Worm (Caenorhabditis elegans) whole organism, L1 larva: ENCODE measurements around the gene wip-1.

ENCODE experiments used
- C16A3.4 ChIP-seq: fragments of 150-350 bp; optimal IDR thresholded peaks from 2 replicates; lab custom pipeline; 2014; ENCODE audit warnings: missing biosample characterization, missing genetic modification characterization
- Y116A8C.19 ChIP-seq: sonication (generic microtip); optimal IDR thresholded peaks from 2 replicates; lab custom pipeline; 2016; ENCODE audit warnings: missing compliant biosample characterization, missing genetic modification characterization, borderline replicate concordance
- aha-1 ChIP-seq: fragments of 150-350 bp; optimal IDR thresholded peaks from 2 replicates; lab custom pipeline; 2014; ENCODE audit warnings: missing biosample characterization, missing genetic modification characterization
- alr-1 ChIP-seq: fragments of 200-800 bp; sonication (Bioruptor generic); optimal IDR thresholded peaks from 2 replicates; lab custom pipeline; 2018; ENCODE audit warnings: borderline replicate concordance, mild to moderate bottlenecking, missing genetic modification characterization, missing compliant biosample characterization
- ama-1 ChIP-seq: fragments of 150-350 bp; optimal IDR thresholded peaks from 2 replicates; lab custom pipeline; 2014
- blmp-1 ChIP-seq: fragments of 150-350 bp; optimal IDR thresholded peaks from 2 replicates; lab custom pipeline; 2014; ENCODE audit warnings: missing biosample characterization, missing genetic modification characterization
- ceh-63 ChIP-seq: fragments of 200-800 bp; sonication (Bioruptor generic); optimal IDR thresholded peaks from 2 replicates; lab custom pipeline; 2018; ENCODE audit warnings: mild to moderate bottlenecking, missing genetic modification characterization, missing compliant biosample characterization
- ceh-8 ChIP-seq: fragments of 200-800 bp; sonication (Bioruptor generic); optimal IDR thresholded peaks from 2 replicates; lab custom pipeline; 2018; ENCODE audit warnings: mild to moderate bottlenecking, missing genetic modification characterization, moderate library complexity, missing compliant biosample characterization
- ceh-82 ChIP-seq, 3 experiments: fragments of 150-350 bp in 1 of 3; sonication (generic microtip) in 2 of 3; optimal IDR thresholded peaks; 2 replicates each; lab custom pipeline; 2014 to 2017; ENCODE audit warnings: missing biosample characterization in 3 of 3, missing genetic modification characterization in 3 of 3
- ceh-90 ChIP-seq: sonication (generic microtip); optimal IDR thresholded peaks from 2 replicates; lab custom pipeline; 2016; ENCODE audit warnings: missing genetic modification characterization, missing compliant biosample characterization
- ces-1 ChIP-seq: fragments of 150-350 bp; optimal IDR thresholded peaks from 2 replicates; lab custom pipeline; 2014; ENCODE audit warnings: missing biosample characterization, missing genetic modification reagents, missing genetic modification characterization
- dpl-1 ChIP-seq, 3 experiments: fragments of 150-350 bp in 2 of 3; sonication (generic microtip) in 1 of 3; optimal IDR thresholded peaks; 2 replicates each; lab custom pipeline; 2014 to 2017; ENCODE audit warnings: missing biosample characterization in 3 of 3, missing genetic modification characterization in 3 of 3, missing genetic modification reagents in 3 of 3
- dsc-1 ChIP-seq: sonication (generic microtip); optimal IDR thresholded peaks from 2 replicates; lab custom pipeline; 2016; ENCODE audit warnings: mild to moderate bottlenecking, missing genetic modification characterization, missing compliant biosample characterization
- efl-1 ChIP-seq, 4 experiments: fragments of 150-350 bp; optimal IDR thresholded peaks in 3 of 4; peaks in 1 of 4; 1 replicate in 1 of 4; 2 replicates in 3 of 4; lab custom pipeline; 2014; ENCODE audit warnings: missing biosample characterization in 2 of 4, missing genetic modification characterization in 2 of 4, missing genetic modification reagents in 2 of 4
- elt-2 ChIP-seq: sonication (generic microtip); optimal IDR thresholded peaks from 2 replicates; lab custom pipeline; 2016; ENCODE audit warnings: missing genetic modification characterization, mild to moderate bottlenecking, inconsistent platforms, missing compliant biosample characterization, missing genetic modification reagents
- elt-3 ChIP-seq, 6 experiments: fragments of 150-350 bp in 1 of 6; sonication (generic microtip); optimal IDR thresholded peaks; 2 replicates each; lab custom pipeline; 2017 to 2018; ENCODE audit warnings: missing biosample characterization in 6 of 6, missing genetic modification characterization in 6 of 6, inconsistent platforms in 1 of 6
- fkh-8 ChIP-seq: sonication (generic microtip); optimal IDR thresholded peaks from 2 replicates; lab custom pipeline; 2016; ENCODE audit warnings: mild to moderate bottlenecking, missing genetic modification characterization, missing compliant biosample characterization
- fos-1 ChIP-seq: fragments of 150-350 bp; optimal IDR thresholded peaks from 2 replicates; lab custom pipeline; 2014; ENCODE audit warnings: missing biosample characterization, missing genetic modification characterization
- grh-1 ChIP-seq: fragments of 200-800 bp; sonication (Bioruptor generic); IDR thresholded peaks from 2 replicates; pipeline ENCODE4 v1.3.6; 2022; ENCODE audit warnings: missing genetic modification reagents, missing genetic modification characterization, missing compliant biosample characterization
- hlh-17 ChIP-seq: fragments of 200-800 bp; sonication (Bioruptor generic); optimal IDR thresholded peaks from 2 replicates; lab custom pipeline; 2018; ENCODE audit warnings: missing genetic modification characterization, mild to moderate bottlenecking, missing compliant biosample characterization, moderate library complexity, borderline replicate concordance
- hpl-2 ChIP-seq: fragments of 150-350 bp; optimal IDR thresholded peaks from 2 replicates; lab custom pipeline; 2014; ENCODE audit warnings: missing biosample characterization, missing genetic modification reagents, missing genetic modification characterization
- irx-1 ChIP-seq: sonication (generic microtip); optimal IDR thresholded peaks from 2 replicates; lab custom pipeline; 2016; ENCODE audit warnings: missing genetic modification characterization, missing compliant biosample characterization
- lin-14 ChIP-seq: fragments of 200-800 bp; sonication (Bioruptor generic); optimal IDR thresholded peaks from 2 replicates; lab custom pipeline; 2018; ENCODE audit warnings: mild to moderate bottlenecking, missing genetic modification characterization, moderate library complexity, missing compliant biosample characterization
- lin-15B ChIP-seq: fragments of 150-350 bp; sonication (generic microtip); optimal IDR thresholded peaks from 3 replicates; lab custom pipeline; 2014; ENCODE audit warnings: missing biosample characterization, missing genetic modification characterization
- lin-39 ChIP-seq: fragments of 150-350 bp; optimal IDR thresholded peaks from 2 replicates; lab custom pipeline; 2014; ENCODE audit warnings: missing biosample characterization, missing genetic modification reagents, missing genetic modification characterization
- lir-3 ChIP-seq: sonication (generic microtip); optimal IDR thresholded peaks from 2 replicates; lab custom pipeline; 2016; ENCODE audit warnings: mild to moderate bottlenecking, missing genetic modification characterization, moderate library complexity, missing compliant biosample characterization; ENCODE audit not compliant: poor library complexity
- lsy-2 ChIP-seq, 2 experiments: fragments of 150-350 bp; optimal IDR thresholded peaks; 2 replicates each; lab custom pipeline; 2014; ENCODE audit warnings: missing biosample characterization in 2 of 2, missing genetic modification characterization in 2 of 2
- mdl-1 ChIP-seq, 2 experiments: fragments of 150-350 bp; optimal IDR thresholded peaks; 2 replicates each; lab custom pipeline; 2014 to 2017; ENCODE audit warnings: missing biosample characterization in 2 of 2, missing genetic modification characterization in 2 of 2, inconsistent platforms in 1 of 2
- mef-2 ChIP-seq: fragments of 150-350 bp; optimal IDR thresholded peaks from 2 replicates; lab custom pipeline; 2014; ENCODE audit warnings: missing biosample characterization, missing genetic modification characterization
- mep-1 ChIP-seq: fragments of 150-350 bp; optimal IDR thresholded peaks from 2 replicates; lab custom pipeline; 2014; ENCODE audit warnings: missing biosample characterization, missing genetic modification characterization
- nhr-11 ChIP-seq: fragments of 150-350 bp; optimal IDR thresholded peaks from 2 replicates; lab custom pipeline; 2014; ENCODE audit warnings: missing biosample characterization, missing genetic modification characterization
- nhr-20 ChIP-seq: sonication (generic microtip); optimal IDR thresholded peaks from 2 replicates; lab custom pipeline; 2016; ENCODE audit warnings: mild to moderate bottlenecking, missing genetic modification characterization, missing compliant biosample characterization
- nhr-28 ChIP-seq: fragments of 150-350 bp; optimal IDR thresholded peaks from 2 replicates; lab custom pipeline; 2014; ENCODE audit warnings: missing biosample characterization, missing genetic modification characterization
- nhr-47 ChIP-seq: sonication (generic microtip); optimal IDR thresholded peaks from 2 replicates; lab custom pipeline; 2016; ENCODE audit warnings: mild to moderate bottlenecking, missing genetic modification characterization, moderate library complexity, missing compliant biosample characterization
- nhr-71 ChIP-seq: sonication (generic microtip); optimal IDR thresholded peaks from 2 replicates; lab custom pipeline; 2016; ENCODE audit warnings: mild to moderate bottlenecking, missing genetic modification characterization, moderate library complexity, missing compliant biosample characterization
- nhr-77 ChIP-seq: fragments of 150-350 bp; optimal IDR thresholded peaks from 2 replicates; lab custom pipeline; 2014; ENCODE audit warnings: missing biosample characterization, missing genetic modification characterization
- nhr-84 ChIP-seq: sonication (generic microtip); optimal IDR thresholded peaks from 2 replicates; lab custom pipeline; 2017; ENCODE audit warnings: missing biosample characterization, missing genetic modification characterization
- pag-3 ChIP-seq: sonication (generic microtip); optimal IDR thresholded peaks from 2 replicates; lab custom pipeline; 2017; ENCODE audit warnings: missing genetic modification characterization, mild to moderate bottlenecking, missing compliant biosample characterization, antibody characterized with exemption, borderline replicate concordance; ENCODE audit not compliant: insufficient read depth
- rnt-1 ChIP-seq: sonication (generic microtip); optimal IDR thresholded peaks from 2 replicates; lab custom pipeline; 2016; ENCODE audit warnings: mild to moderate bottlenecking, missing genetic modification characterization, moderate library complexity, missing compliant biosample characterization
- snpc-4 ChIP-seq: fragments of 150-350 bp; optimal IDR thresholded peaks from 2 replicates; lab custom pipeline; 2014; ENCODE audit warnings: missing biosample characterization, missing genetic modification characterization
- snu-23 ChIP-seq: sonication (generic microtip); optimal IDR thresholded peaks from 2 replicates; lab custom pipeline; 2016; ENCODE audit warnings: missing genetic modification characterization, missing compliant biosample characterization
- swsn-7 ChIP-seq: sonication (generic microtip); optimal IDR thresholded peaks from 2 replicates; lab custom pipeline; 2016; ENCODE audit warnings: missing genetic modification characterization, missing compliant biosample characterization
- tbx-2 ChIP-seq: sonication (generic microtip); optimal IDR thresholded peaks from 2 replicates; lab custom pipeline; 2016; ENCODE audit warnings: missing genetic modification characterization, missing compliant biosample characterization
- unc-62 ChIP-seq: fragments of 150-350 bp; optimal IDR thresholded peaks from 2 replicates; lab custom pipeline; 2014; ENCODE audit warnings: missing biosample characterization, missing genetic modification reagents, missing genetic modification characterization
- unc-86 ChIP-seq: sonication (generic microtip); optimal IDR thresholded peaks from 2 replicates; lab custom pipeline; 2016; ENCODE audit warnings: missing genetic modification characterization, missing compliant biosample characterization
- unc-98 ChIP-seq: fragments of 200-800 bp; sonication (Bioruptor generic); IDR thresholded peaks from 2 replicates; pipeline ENCODE4 v1.3.6; 2022; ENCODE audit warnings: missing genetic modification characterization, missing compliant biosample characterization
- vab-15 ChIP-seq: sonication (generic microtip); optimal IDR thresholded peaks from 2 replicates; lab custom pipeline; 2017; ENCODE audit warnings: missing genotype, mild to moderate bottlenecking, missing genetic modification characterization, missing compliant biosample characterization
- xbp-1 ChIP-seq: sonication (generic microtip); optimal IDR thresholded peaks from 2 replicates; lab custom pipeline; 2016; ENCODE audit warnings: missing genetic modification characterization, missing compliant biosample characterization
- zip-4 ChIP-seq: fragments of 200-800 bp; sonication (Bioruptor generic); optimal IDR thresholded peaks from 2 replicates; lab custom pipeline; 2018; ENCODE audit warnings: mild to moderate bottlenecking, missing genetic modification characterization, moderate library complexity, missing compliant biosample characterization

The wip-1 gene

ce11 chrIII:5044709-5045108, 26.3 kb downstream of the wip-1 start, which contains the start of gene C45G9.14:
Gene C45G9.14, plus strand, starts transcription at chrIII:5045009.
- peak; percentile 6 for TF ChIP-seq ceh-63 (GFP tag; lab: Kevin White, UChicago)
- no peak for TF ChIP-seq efl-1 (optimal IDR thresholded peaks at IDR 0.05; lab: Kevin White, UChicago)
- TF ChIP-seq efl-1 (GFP tag; optimal IDR thresholded peaks at IDR 0.05 in 1 of 2; lab: Kevin White, UChicago): peak in 1 of 2 experiments; percentile 47
- no peak for TF ChIP-seq ces-1 (GFP tag; lab: Kevin White, UChicago)

ce11 chrIII:5047175-5047574, 28.7 kb downstream of the wip-1 start, which contains the start of gene txbp-3:
Gene txbp-3, minus strand, starts transcription at chrIII:5047459.
- peak; percentile 43 for TF ChIP-seq lir-3 (tag; lab: Kevin White, UChicago)
- no peak for TF ChIP-seq lin-15B (tag; lab: Kevin White, UChicago)
- TF ChIP-seq ces-1 (GFP tag; lab: Kevin White, UChicago): no peak
- TF ChIP-seq C16A3.4 (tag; lab: Kevin White, UChicago): peak; percentile 9
- TF ChIP-seq mdl-1 (tag; optimal IDR thresholded peaks at IDR 0.05; lab: Kevin White, UChicago): no peak
- TF ChIP-seq elt-3 (tag; optimal IDR thresholded peaks at IDR 0.05; lab: Kevin White, UChicago): no peak
- TF ChIP-seq ceh-90 (tag; lab: Kevin White, UChicago): no peak
- TF ChIP-seq Y116A8C.19: no peak
- no peak for TF ChIP-seq tbx-2
- TF ChIP-seq xbp-1 (tag; lab: Kevin White, UChicago): no peak
- TF ChIP-seq lin-39: no peak
- peak; percentile 9 for TF ChIP-seq nhr-20 (tag; lab: Kevin White, UChicago)
- TF ChIP-seq fos-1: no peak
- TF ChIP-seq alr-1 (tag; lab: Kevin White, UChicago): no peak
- no peak for TF ChIP-seq pag-3 (tag; lab: Kevin White, UChicago)
- peak; percentile 21 for TF ChIP-seq rnt-1
- no peak for TF ChIP-seq hpl-2 (GFP tag; lab: Kevin White, UChicago)
- TF ChIP-seq nhr-77: no peak
- TF ChIP-seq snu-23 (GFP tag; lab: Kevin White, UChicago): peak; percentile 44
- TF ChIP-seq nhr-71 (tag; lab: Kevin White, UChicago): peak; percentile 16
- TF ChIP-seq mep-1 (tag; lab: Kevin White, UChicago): peak; percentile 81
- peak; percentile 37 to 42 for TF ChIP-seq efl-1 (optimal IDR thresholded peaks at IDR 0.05; lab: Kevin White, UChicago)
- TF ChIP-seq efl-1 (GFP tag; optimal IDR thresholded peaks at IDR 0.05 in 1 of 2; lab: Kevin White, UChicago): peak; percentile 38 to 80
- TF ChIP-seq unc-86 (tag; lab: Kevin White, UChicago): no peak
- TF ChIP-seq fkh-8 (tag; lab: Kevin White, UChicago): peak; percentile 23
- TF ChIP-seq ama-1 (lab: Kevin White, UChicago): no peak
- TF ChIP-seq hlh-17 (GFP tag; lab: Kevin White, UChicago): no peak
- peak; percentile 95 for TF ChIP-seq lin-14 (GFP tag; lab: Kevin White, UChicago)
- TF ChIP-seq lsy-2 (tag; optimal IDR thresholded peaks at IDR 0.05; lab: Kevin White, UChicago): peak; percentile 12 to 48
- TF ChIP-seq mef-2: no peak
- TF ChIP-seq unc-62 (GFP tag; lab: Kevin White, UChicago): no peak
- peak; percentile 38 for TF ChIP-seq blmp-1
- no peak for TF ChIP-seq unc-98
- peak; percentile 18 for TF ChIP-seq elt-2 (tag; lab: Kevin White, UChicago)
- no peak for TF ChIP-seq nhr-11
- TF ChIP-seq swsn-7 (tag; lab: Kevin White, UChicago): peak; percentile 2
- peak; percentile 17 for TF ChIP-seq nhr-47 (tag; lab: Kevin White, UChicago)
- TF ChIP-seq nhr-84 (tag; lab: Kevin White, UChicago): no peak
- TF ChIP-seq dpl-1 (GFP tag; optimal IDR thresholded peaks at IDR 0.05; lab: Kevin White, UChicago): peak in 2 of 3 experiments; percentile 4 to 56
- no peak for TF ChIP-seq aha-1
- TF ChIP-seq irx-1 (tag; lab: Kevin White, UChicago): peak; percentile 20
- no peak for TF ChIP-seq zip-4 (GFP tag; lab: Kevin White, UChicago)
- TF ChIP-seq nhr-28 (tag; lab: Kevin White, UChicago): no peak
- no peak for TF ChIP-seq snpc-4 (tag; lab: Kevin White, UChicago)
- no peak for TF ChIP-seq grh-1 (GFP tag; lab: Robert Waterston, UW)
- TF ChIP-seq vab-15 (tag; lab: Kevin White, UChicago): no peak
- TF ChIP-seq dsc-1 (tag; lab: Kevin White, UChicago): no peak
- TF ChIP-seq ceh-82 (tag; optimal IDR thresholded peaks at IDR 0.05; lab: Kevin White, UChicago): no peak
- no peak for TF ChIP-seq ceh-8 (GFP tag; lab: Kevin White, UChicago)
